Fruit fly (Drosophila melanogaster): ENCODE results near the gene CG13926.

Gene CG13926

DNA sequence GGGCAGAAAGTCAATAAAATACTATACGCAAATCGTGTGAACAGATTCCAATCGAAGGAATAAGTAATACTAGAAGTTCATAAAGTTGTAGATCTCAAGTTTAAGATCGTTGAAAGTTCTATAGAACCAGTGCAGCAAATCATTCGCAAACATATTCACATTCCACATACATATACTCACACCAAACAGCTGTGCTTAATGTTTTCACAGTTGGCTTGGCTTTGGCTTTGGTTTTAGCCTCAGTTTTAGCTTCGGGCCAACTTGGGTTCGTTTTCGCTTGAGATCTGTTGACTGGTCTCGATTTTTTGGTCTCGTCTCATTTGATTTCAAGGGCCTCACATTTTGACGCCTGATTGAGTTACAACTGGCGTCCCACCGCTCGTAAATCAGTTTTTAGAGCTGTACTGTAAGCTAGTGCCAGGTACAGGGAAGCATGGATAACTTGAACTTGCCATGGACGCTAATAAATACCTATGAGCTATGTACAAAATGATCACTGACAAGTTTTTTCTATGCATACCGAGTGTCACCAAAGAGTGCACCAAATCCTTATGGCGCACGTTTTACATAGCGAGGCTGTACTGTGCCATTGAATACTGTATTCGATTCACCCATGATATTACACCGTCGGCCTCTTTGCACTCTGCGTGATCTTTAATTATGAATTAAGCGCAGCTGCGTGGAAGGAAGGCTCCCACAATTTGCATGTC lies 30.7 kb downstream of the CG13926 start (continued):
- TF ChIP-seq aop (GFP tag; IDR thresholded peaks at IDR 0.05) (peak; percentile 61; the same call in 1 of the 2 replicates), CG6254 (GFP tag; optimal IDR thresholded peaks at IDR 0.05) (peak; percentile 12), dimm (GFP tag; IDR thresholded peaks at IDR 0.05) (0 out of 2 replicates have a peak, but pooled peaks have one; percentile 37), dm (GFP tag; optimal IDR thresholded peaks at IDR 0.05) (peak; percentile 34), ttk (GFP tag; IDR thresholded peaks at IDR 0.05) (peak; percentile 82), p53 (GFP tag; optimal IDR thresholded peaks at IDR 0.05) (no peak), wor (GFP tag; IDR thresholded peaks at IDR 0.05) (peak; percentile 50), pzg (GFP tag; optimal IDR thresholded peaks at IDR 0.05) (peak; percentile 2), Med (GFP tag) (peak; percentile 99), cato (GFP tag; optimal IDR thresholded peaks at IDR 0.05; ENCODE audit: borderline replicate concordance) (peak; percentile 12), gt (GFP tag; IDR thresholded peaks at IDR 0.05) (peak; percentile 52; the same call in 1 of the 2 replicates), CG1647 (GFP tag; optimal IDR thresholded peaks at IDR 0.05) (peak; percentile 73), Hr51 (GFP tag; optimal IDR thresholded peaks at IDR 0.05) (peak; percentile 76), nom (GFP tag; optimal IDR thresholded peaks at IDR 0.05) (peak; percentile 76), cwo (GFP tag; optimal IDR thresholded peaks at IDR 0.05) (peak; percentile 61), Hsf (GFP tag; optimal IDR thresholded peaks at IDR 0.05) (peak; percentile 72), NK7.1 (GFP tag; optimal IDR thresholded peaks at IDR 0.05) (peak; percentile 74), CG15479 (GFP tag; optimal IDR thresholded peaks at IDR 0.05) (no peak), CG11456 (GFP tag; IDR thresholded peaks at IDR 0.05) (peak; percentile 91), Blimp-1 (GFP tag; optimal IDR thresholded peaks at IDR 0.05) (peak; percentile 72), run (tag; optimal IDR thresholded peaks at IDR 0.05) (no peak), CG4282 (GFP tag; optimal IDR thresholded peaks at IDR 0.05) (peak; percentile 47), scrt (GFP tag; optimal IDR thresholded peaks at IDR 0.05) (peak; percentile 66), abd-A (tag; optimal IDR thresholded peaks at IDR 0.05) (no peak), CG3281 (GFP tag; optimal IDR thresholded peaks at IDR 0.05) (peak; percentile 82), vvl (GFP tag; IDR thresholded peaks at IDR 0.05) (peak; percentile 79), Mrtf (GFP tag; IDR thresholded peaks at IDR 0.05) (peak; percentile 92), CG14667 (GFP tag; IDR thresholded peaks at IDR 0.05) (peak; percentile 85), Jarid2 (GFP tag; optimal IDR thresholded peaks at IDR 0.05) (peak; percentile 38), Hey (tag; optimal IDR thresholded peaks at IDR 0.05) (peak; percentile 18), CG14965 (GFP tag; optimal IDR thresholded peaks at IDR 0.05; ENCODE audit: borderline replicate concordance) (peak; percentile 55), CG18476 (GFP tag; optimal IDR thresholded peaks at IDR 0.05) (peak; percentile 51), sisA (GFP tag; IDR thresholded peaks at IDR 0.05) (peak; percentile 93), CG18619 (GFP tag; optimal IDR thresholded peaks at IDR 0.05) (peak; percentile 65), wek (GFP tag; optimal IDR thresholded peaks at IDR 0.05) (peak; percentile 58), jing (GFP tag; optimal IDR thresholded peaks at IDR 0.05) (peak; percentile 29), Drgx (GFP tag; IDR thresholded peaks at IDR 0.05) (peak; percentile 82), Atf3 (GFP tag; optimal IDR thresholded peaks at IDR 0.05) (peak; percentile 52), pb (GFP tag; optimal IDR thresholded peaks at IDR 0.05) (peak; percentile 75), Xbp1 (GFP tag; optimal IDR thresholded peaks at IDR 0.05) (peak; percentile 84), CG33213 (GFP tag; optimal IDR thresholded peaks at IDR 0.05) (peak; percentile 69), CG1024 (GFP tag; IDR thresholded peaks at IDR 0.05) (peak; percentile 73), ssp (GFP tag; IDR thresholded peaks at IDR 0.05) (peak; percentile 78), fd3F (GFP tag; optimal IDR thresholded peaks at IDR 0.05) (peak; percentile 82), CG31388 (GFP tag; optimal IDR thresholded peaks at IDR 0.05) (peak; percentile 43), CG31224 (GFP tag; IDR thresholded peaks at IDR 0.05) (peak; percentile 81), E2f2 (GFP tag; IDR thresholded peaks at IDR 0.05) (peak; percentile 56), tx (GFP tag; optimal IDR thresholded peaks at IDR 0.05) (peak; percentile 77), gce (GFP tag; IDR thresholded peaks at IDR 0.05) (peak; percentile 80)
